Worm (Caenorhabditis elegans): Measurements from ENCODE around the gene F54B11.7.

The F54B11.7 gene

ce11 chrX:13598021-13598499, 2.2 kb upstream of the F54B11.7 start, which contains the start of gene bra-1:
TSS of gene bra-1 (plus strand) at chrX:13598449.
- TF ChIP-seq nhr-23 (tag; optimal IDR thresholded peaks at IDR 0.05) (no peak), nfya-1 (tag; optimal IDR thresholded peaks at IDR 0.05; ENCODE audit: insufficient read depth) (peak; percentile 68), ztf-4 (tag; optimal IDR thresholded peaks at IDR 0.05) (no peak), egl-27 (tag; optimal IDR thresholded peaks at IDR 0.05) (no peak), tbx-2 (tag; optimal IDR thresholded peaks at IDR 0.05) (no peak), nhr-43 (tag; optimal IDR thresholded peaks at IDR 0.05; ENCODE audit: poor library complexity, severe bottlenecking) (no peak), eor-1 (tag; optimal IDR thresholded peaks at IDR 0.05) (no peak), nhr-28 (tag; optimal IDR thresholded peaks at IDR 0.05) (no peak), ama-1 (optimal IDR thresholded peaks at IDR 0.05) (no peak), ztf-11 (tag; optimal IDR thresholded peaks at IDR 0.05) (no peak), skn-1 (tag; optimal IDR thresholded peaks at IDR 0.05) (no peak), pha-4 (tag; optimal IDR thresholded peaks at IDR 0.05) (peak; percentile 68), fos-1 (tag; optimal IDR thresholded peaks at IDR 0.05) (no peak), aly-2 (tag; optimal IDR thresholded peaks at IDR 0.05) (no peak), nhr-77 (tag; optimal IDR thresholded peaks at IDR 0.05) (no peak), fkh-2 (tag; optimal IDR thresholded peaks at IDR 0.05) (no peak), fkh-10 (GFP tag; optimal IDR thresholded peaks at IDR 0.05) (peak; percentile 27), nhr-25 (tag; optimal IDR thresholded peaks at IDR 0.05) (no peak), ceh-82 (tag; optimal IDR thresholded peaks at IDR 0.05) (no peak), egl-5 (tag; optimal IDR thresholded peaks at IDR 0.05) (no peak), ceh-16 (tag; optimal IDR thresholded peaks at IDR 0.05) (no peak), ceh-9 (tag; optimal IDR thresholded peaks at IDR 0.05) (no peak), elt-2 (tag; optimal IDR thresholded peaks at IDR 0.05) (peak; percentile 51), zag-1 (tag; optimal IDR thresholded peaks at IDR 0.05) (no peak), R02D3.7 (tag; optimal IDR thresholded peaks at IDR 0.05) (no peak), unc-39 (tag; optimal IDR thresholded peaks at IDR 0.05) (no peak), nhr-67 (tag; optimal IDR thresholded peaks at IDR 0.05) (no peak), pqm-1 (tag; optimal IDR thresholded peaks at IDR 0.05) (peak; percentile 38), ZK546.5 (tag; optimal IDR thresholded peaks at IDR 0.05) (no peak), ceh-28 (tag; optimal IDR thresholded peaks at IDR 0.05) (no peak), hmg-11 (tag; optimal IDR thresholded peaks at IDR 0.05) (peak; percentile 24), nhr-12 (tag; optimal IDR thresholded peaks at IDR 0.05) (no peak), mdl-1 (tag; optimal IDR thresholded peaks at IDR 0.05) (no peak), daf-12 (tag; optimal IDR thresholded peaks at IDR 0.05) (no peak), lsy-12 (tag; optimal IDR thresholded peaks at IDR 0.05) (no peak), unc-62 (GFP tag; optimal IDR thresholded peaks at IDR 0.05) (no peak), mml-1 (tag; optimal IDR thresholded peaks at IDR 0.05) (no peak), sea-2 (GFP tag; optimal IDR thresholded peaks at IDR 0.05) (no peak), nhr-237 (tag; optimal IDR thresholded peaks at IDR 0.05) (no peak), nhr-76 (tag; optimal IDR thresholded peaks at IDR 0.05) (no peak), elt-1 (tag; optimal IDR thresholded peaks at IDR 0.05) (no peak), nhr-11 (tag; optimal IDR thresholded peaks at IDR 0.05) (peak; percentile 35), snpc-4 (tag; optimal IDR thresholded peaks at IDR 0.05) (peak; percentile 27), elt-3 (tag; optimal IDR thresholded peaks at IDR 0.05) (no peak), lin-39 (tag; optimal IDR thresholded peaks at IDR 0.05) (peak; percentile 60), lin-15B (tag; optimal IDR thresholded peaks at IDR 0.05) (peak; percentile 42), jun-1 (tag; optimal IDR thresholded peaks at IDR 0.05) (no peak)

DNA sequence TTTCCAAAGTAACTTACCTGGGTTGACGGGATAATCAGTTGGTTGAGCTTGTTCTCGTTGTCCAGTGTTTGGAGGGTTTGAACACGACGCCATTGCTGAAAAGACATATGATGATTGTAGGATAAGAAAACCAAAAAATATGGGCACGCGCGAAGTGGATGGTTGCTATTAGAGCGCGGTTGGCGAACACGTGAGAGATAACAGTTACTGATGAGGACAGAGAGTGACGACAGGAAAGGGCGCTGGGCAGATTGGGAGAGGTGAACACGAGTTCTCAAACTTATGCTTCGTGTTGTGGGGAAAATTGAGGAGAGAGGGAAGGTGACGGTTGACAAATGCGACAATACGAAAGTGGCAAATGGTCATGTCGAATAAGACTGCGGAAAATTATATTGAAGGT, 3.6 kb downstream of the F54B11.7 start, which contains the start of gene F54B11.8:
TSS of gene F54B11.8 (minus strand) at position 101 of the 400 bp plus-strand sequence.
- TF ChIP-seq ztf-11 (tag; optimal IDR thresholded peaks at IDR 0.05) (no peak), elt-1 (tag; optimal IDR thresholded peaks at IDR 0.05) (no peak), pha-4 (tag; optimal IDR thresholded peaks at IDR 0.05) (no peak), nhr-23 (tag; optimal IDR thresholded peaks at IDR 0.05) (no peak), nfya-1 (tag; optimal IDR thresholded peaks at IDR 0.05; ENCODE audit: insufficient read depth) (no peak), lin-39 (tag; optimal IDR thresholded peaks at IDR 0.05) (no peak), ceh-9 (tag; optimal IDR thresholded peaks at IDR 0.05) (no peak), nhr-43 (tag; optimal IDR thresholded peaks at IDR 0.05; ENCODE audit: poor library complexity, severe bottlenecking) (no peak), nhr-25 (tag; optimal IDR thresholded peaks at IDR 0.05) (no peak), unc-62 (GFP tag; optimal IDR thresholded peaks at IDR 0.05) (no peak), lin-15B (tag; optimal IDR thresholded peaks at IDR 0.05) (no peak), jun-1 (tag; optimal IDR thresholded peaks at IDR 0.05) (no peak), ceh-28 (tag; optimal IDR thresholded peaks at IDR 0.05) (no peak), mdl-1 (tag; optimal IDR thresholded peaks at IDR 0.05) (no peak), lsy-12 (tag; optimal IDR thresholded peaks at IDR 0.05) (no peak)

All from whole organism, L3 larva.